Worm (Caenorhabditis elegans) whole organism, L1 larva: Measurements from ENCODE around the gene rabr-1.

Experiments
- C04F5.9 ChIP-seq: sonication (generic microtip); optimal IDR thresholded peaks from 2 replicates; lab custom pipeline; 2016; ENCODE audit warnings: missing genetic modification characterization, missing compliant biosample characterization
- aha-1 ChIP-seq: fragments of 150-350 bp; optimal IDR thresholded peaks from 2 replicates; lab custom pipeline; 2014; ENCODE audit warnings: missing biosample characterization, missing genetic modification characterization
- alr-1 ChIP-seq: fragments of 200-800 bp; sonication (Bioruptor generic); optimal IDR thresholded peaks from 2 replicates; lab custom pipeline; 2018; ENCODE audit warnings: borderline replicate concordance, mild to moderate bottlenecking, missing genetic modification characterization, missing compliant biosample characterization
- ceh-63 ChIP-seq: fragments of 200-800 bp; sonication (Bioruptor generic); optimal IDR thresholded peaks from 2 replicates; lab custom pipeline; 2018; ENCODE audit warnings: mild to moderate bottlenecking, missing genetic modification characterization, missing compliant biosample characterization
- ceh-8 ChIP-seq: fragments of 200-800 bp; sonication (Bioruptor generic); optimal IDR thresholded peaks from 2 replicates; lab custom pipeline; 2018; ENCODE audit warnings: mild to moderate bottlenecking, missing genetic modification characterization, moderate library complexity, missing compliant biosample characterization
- ceh-82 ChIP-seq, 3 experiments: fragments of 150-350 bp in 1 of 3; sonication (generic microtip) in 2 of 3; optimal IDR thresholded peaks; 2 replicates each; lab custom pipeline; 2014 to 2017; ENCODE audit warnings: missing biosample characterization in 3 of 3, missing genetic modification characterization in 3 of 3
- ceh-88 ChIP-seq: fragments of 200-800 bp; sonication (Bioruptor generic); IDR thresholded peaks from 2 replicates; pipeline ENCODE4 v1.3.6; 2022; ENCODE audit warnings: missing genetic modification characterization, missing compliant biosample characterization
- ceh-90 ChIP-seq: sonication (generic microtip); optimal IDR thresholded peaks from 2 replicates; lab custom pipeline; 2016; ENCODE audit warnings: missing genetic modification characterization, missing compliant biosample characterization
- ces-1 ChIP-seq: fragments of 150-350 bp; optimal IDR thresholded peaks from 2 replicates; lab custom pipeline; 2014; ENCODE audit warnings: missing biosample characterization, missing genetic modification reagents, missing genetic modification characterization
- dsc-1 ChIP-seq: sonication (generic microtip); optimal IDR thresholded peaks from 2 replicates; lab custom pipeline; 2016; ENCODE audit warnings: mild to moderate bottlenecking, missing genetic modification characterization, missing compliant biosample characterization
- efl-1 ChIP-seq, 4 experiments: fragments of 150-350 bp; optimal IDR thresholded peaks in 3 of 4; peaks in 1 of 4; 1 replicate in 1 of 4; 2 replicates in 3 of 4; lab custom pipeline; 2014; ENCODE audit warnings: missing biosample characterization in 2 of 4, missing genetic modification characterization in 2 of 4, missing genetic modification reagents in 2 of 4
- egl-13 ChIP-seq: sonication (generic microtip); optimal IDR thresholded peaks from 2 replicates; lab custom pipeline; 2016; ENCODE audit warnings: missing genotype, missing genetic modification reagents, missing genetic modification characterization, missing compliant biosample characterization
- egl-27 ChIP-seq, 2 experiments: fragments of 150-350 bp in 1 of 2; sonication (generic microtip); optimal IDR thresholded peaks; 3 replicates each; lab custom pipeline; 2017 to 2018; ENCODE audit warnings: missing biosample characterization in 2 of 2, missing genetic modification characterization in 2 of 2, missing genetic modification reagents in 2 of 2
- elt-2 ChIP-seq: sonication (generic microtip); optimal IDR thresholded peaks from 2 replicates; lab custom pipeline; 2016; ENCODE audit warnings: missing genetic modification characterization, mild to moderate bottlenecking, inconsistent platforms, missing compliant biosample characterization, missing genetic modification reagents
- elt-3 ChIP-seq, 6 experiments: fragments of 150-350 bp in 1 of 6; sonication (generic microtip); optimal IDR thresholded peaks; 2 replicates each; lab custom pipeline; 2017 to 2018; ENCODE audit warnings: missing biosample characterization in 6 of 6, missing genetic modification characterization in 6 of 6, inconsistent platforms in 1 of 6
- fkh-10 ChIP-seq: sonication (generic microtip); optimal IDR thresholded peaks from 2 replicates; lab custom pipeline; 2017; ENCODE audit warnings: missing biosample characterization, missing genetic modification reagents, missing genetic modification characterization
- fkh-8 ChIP-seq: sonication (generic microtip); optimal IDR thresholded peaks from 2 replicates; lab custom pipeline; 2016; ENCODE audit warnings: mild to moderate bottlenecking, missing genetic modification characterization, missing compliant biosample characterization
- fos-1 ChIP-seq: fragments of 150-350 bp; optimal IDR thresholded peaks from 2 replicates; lab custom pipeline; 2014; ENCODE audit warnings: missing biosample characterization, missing genetic modification characterization
- grh-1 ChIP-seq: fragments of 200-800 bp; sonication (Bioruptor generic); IDR thresholded peaks from 2 replicates; pipeline ENCODE4 v1.3.6; 2022; ENCODE audit warnings: missing genetic modification reagents, missing genetic modification characterization, missing compliant biosample characterization
- hlh-17 ChIP-seq: fragments of 200-800 bp; sonication (Bioruptor generic); optimal IDR thresholded peaks from 2 replicates; lab custom pipeline; 2018; ENCODE audit warnings: missing genetic modification characterization, mild to moderate bottlenecking, missing compliant biosample characterization, moderate library complexity, borderline replicate concordance
- hpl-2 ChIP-seq: fragments of 150-350 bp; optimal IDR thresholded peaks from 2 replicates; lab custom pipeline; 2014; ENCODE audit warnings: missing biosample characterization, missing genetic modification reagents, missing genetic modification characterization
- irx-1 ChIP-seq: sonication (generic microtip); optimal IDR thresholded peaks from 2 replicates; lab custom pipeline; 2016; ENCODE audit warnings: missing genetic modification characterization, missing compliant biosample characterization
- lin-13 ChIP-seq: fragments of 150-350 bp; optimal IDR thresholded peaks from 2 replicates; lab custom pipeline; 2014; ENCODE audit warnings: missing biosample characterization, missing genetic modification reagents, missing genetic modification characterization
- lin-14 ChIP-seq: fragments of 200-800 bp; sonication (Bioruptor generic); optimal IDR thresholded peaks from 2 replicates; lab custom pipeline; 2018; ENCODE audit warnings: mild to moderate bottlenecking, missing genetic modification characterization, moderate library complexity, missing compliant biosample characterization
- lin-15B ChIP-seq: fragments of 150-350 bp; sonication (generic microtip); optimal IDR thresholded peaks from 3 replicates; lab custom pipeline; 2014; ENCODE audit warnings: missing biosample characterization, missing genetic modification characterization
- lin-35 ChIP-seq, 2 experiments: fragments of 150-350 bp; optimal IDR thresholded peaks; 2 replicates each; lab custom pipeline; 2014; ENCODE audit warnings: missing biosample characterization in 2 of 2, missing genetic modification characterization in 2 of 2, missing genetic modification reagents in 2 of 2
- lin-39 ChIP-seq: fragments of 150-350 bp; optimal IDR thresholded peaks from 2 replicates; lab custom pipeline; 2014; ENCODE audit warnings: missing biosample characterization, missing genetic modification reagents, missing genetic modification characterization
- lir-3 ChIP-seq: sonication (generic microtip); optimal IDR thresholded peaks from 2 replicates; lab custom pipeline; 2016; ENCODE audit warnings: mild to moderate bottlenecking, missing genetic modification characterization, moderate library complexity, missing compliant biosample characterization; ENCODE audit not compliant: poor library complexity
- mab-9 ChIP-seq: fragments of 200-800 bp; sonication (Bioruptor generic); IDR thresholded peaks from 2 replicates; pipeline ENCODE4 v1.3.6; 2022; ENCODE audit warnings: missing genetic modification reagents, missing genetic modification characterization, missing compliant biosample characterization
- nhr-12 ChIP-seq: sonication (generic microtip); optimal IDR thresholded peaks from 2 replicates; lab custom pipeline; 2017; ENCODE audit warnings: missing biosample characterization, missing genetic modification characterization
- nhr-20 ChIP-seq: sonication (generic microtip); optimal IDR thresholded peaks from 2 replicates; lab custom pipeline; 2016; ENCODE audit warnings: mild to moderate bottlenecking, missing genetic modification characterization, missing compliant biosample characterization
- nhr-237 ChIP-seq: fragments of 150-350 bp; optimal IDR thresholded peaks from 2 replicates; lab custom pipeline; 2014; ENCODE audit warnings: missing biosample characterization, missing genetic modification characterization
- nhr-28 ChIP-seq: fragments of 150-350 bp; optimal IDR thresholded peaks from 2 replicates; lab custom pipeline; 2014; ENCODE audit warnings: missing biosample characterization, missing genetic modification characterization
- nhr-47 ChIP-seq: sonication (generic microtip); optimal IDR thresholded peaks from 2 replicates; lab custom pipeline; 2016; ENCODE audit warnings: mild to moderate bottlenecking, missing genetic modification characterization, moderate library complexity, missing compliant biosample characterization
- nhr-85 ChIP-seq: sonication (generic microtip); peaks from one replicate; lab custom pipeline; 2016; ENCODE audit warnings: missing genetic modification characterization, inconsistent platforms, missing compliant biosample characterization
- nhr-90 ChIP-seq: sonication (generic microtip); optimal IDR thresholded peaks from 2 replicates; lab custom pipeline; 2016; ENCODE audit warnings: mild to moderate bottlenecking, missing genetic modification characterization, missing compliant biosample characterization; ENCODE audit not compliant: poor library complexity
- pag-3 ChIP-seq: sonication (generic microtip); optimal IDR thresholded peaks from 2 replicates; lab custom pipeline; 2017; ENCODE audit warnings: missing genetic modification characterization, mild to moderate bottlenecking, missing compliant biosample characterization, antibody characterized with exemption, borderline replicate concordance; ENCODE audit not compliant: insufficient read depth
- pax-3 ChIP-seq: fragments of 200-800 bp; sonication (Bioruptor generic); optimal IDR thresholded peaks from 2 replicates; lab custom pipeline; 2018; ENCODE audit warnings: mild to moderate bottlenecking, missing genetic modification characterization, moderate library complexity, missing compliant biosample characterization
- pqm-1 ChIP-seq: sonication (generic microtip); optimal IDR thresholded peaks from 3 replicates; lab custom pipeline; 2017; ENCODE audit warnings: missing biosample characterization, missing genetic modification characterization
- skn-1 ChIP-seq: fragments of 150-350 bp; optimal IDR thresholded peaks from 2 replicates; lab custom pipeline; 2014; ENCODE audit warnings: missing biosample characterization, missing genetic modification characterization
- sox-4 ChIP-seq: sonication (generic microtip); optimal IDR thresholded peaks from 2 replicates; lab custom pipeline; 2016; ENCODE audit warnings: missing genetic modification characterization, missing compliant biosample characterization
- sup-37 ChIP-seq: fragments of 200-800 bp; sonication (Bioruptor generic); optimal IDR thresholded peaks from 2 replicates; lab custom pipeline; 2018; ENCODE audit warnings: mild to moderate bottlenecking, missing genetic modification characterization, missing compliant biosample characterization
- swsn-7 ChIP-seq: sonication (generic microtip); optimal IDR thresholded peaks from 2 replicates; lab custom pipeline; 2016; ENCODE audit warnings: missing genetic modification characterization, missing compliant biosample characterization
- tlp-1 ChIP-seq: fragments of 150-350 bp; optimal IDR thresholded peaks from 2 replicates; lab custom pipeline; 2014; ENCODE audit warnings: missing biosample characterization, missing genetic modification characterization
- unc-130 ChIP-seq: fragments of 150-350 bp; optimal IDR thresholded peaks from 2 replicates; lab custom pipeline; 2017; ENCODE audit warnings: missing biosample characterization, missing genetic modification characterization, inconsistent platforms
- unc-30 ChIP-seq: sonication (generic microtip); optimal IDR thresholded peaks from 2 replicates; lab custom pipeline; 2017; ENCODE audit warnings: missing biosample characterization, missing genetic modification characterization
- unc-62 ChIP-seq: fragments of 150-350 bp; optimal IDR thresholded peaks from 2 replicates; lab custom pipeline; 2014; ENCODE audit warnings: missing biosample characterization, missing genetic modification reagents, missing genetic modification characterization
- unc-86 ChIP-seq: sonication (generic microtip); optimal IDR thresholded peaks from 2 replicates; lab custom pipeline; 2016; ENCODE audit warnings: missing genetic modification characterization, missing compliant biosample characterization
- xbp-1 ChIP-seq: sonication (generic microtip); optimal IDR thresholded peaks from 2 replicates; lab custom pipeline; 2016; ENCODE audit warnings: missing genetic modification characterization, missing compliant biosample characterization
- zag-1 ChIP-seq: fragments of 150-350 bp; optimal IDR thresholded peaks from 2 replicates; lab custom pipeline; 2014; ENCODE audit warnings: missing biosample characterization, missing genetic modification characterization
- zip-4 ChIP-seq: fragments of 200-800 bp; sonication (Bioruptor generic); optimal IDR thresholded peaks from 2 replicates; lab custom pipeline; 2018; ENCODE audit warnings: mild to moderate bottlenecking, missing genetic modification characterization, moderate library complexity, missing compliant biosample characterization
- ztf-4 ChIP-seq: fragments of 150-350 bp; optimal IDR thresholded peaks from 2 replicates; lab custom pipeline; 2014; ENCODE audit warnings: missing biosample characterization, missing genetic modification characterization

Gene rabr-1

DNA sequence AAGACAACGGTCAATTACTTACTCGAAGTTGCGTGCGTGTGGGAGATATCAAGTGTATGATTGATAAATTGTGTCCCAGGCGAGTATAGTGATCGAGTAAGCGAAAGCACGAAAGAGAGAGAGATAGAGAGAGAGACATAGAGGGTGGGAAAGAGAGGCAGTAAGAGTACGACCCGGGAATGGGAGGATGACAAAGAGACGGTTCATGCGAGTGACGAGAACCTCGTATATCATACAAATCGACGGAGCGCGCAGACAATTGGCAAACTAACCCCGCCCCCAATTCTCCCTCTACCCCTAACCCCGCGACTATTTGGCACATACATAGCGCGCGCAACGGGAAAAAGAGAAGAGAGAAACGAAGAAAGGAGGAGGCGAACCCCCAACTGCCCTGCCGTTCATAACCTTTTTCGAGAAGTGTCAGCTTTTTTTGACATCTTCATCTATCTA, at the start of gene rabr-1:
rabr-1 (plus strand) TSS at position 316 of the 450 bp plus-strand sequence.
- TF ChIP-seq lin-35 (GFP tag; optimal IDR thresholded peaks at IDR 0.05; lab: Kevin White, UChicago) (peak; percentile 45 to 46), lir-3 (tag; lab: Kevin White, UChicago) (peak; percentile 17), nhr-12 (no peak), ceh-82 (tag; optimal IDR thresholded peaks at IDR 0.05; lab: Kevin White, UChicago) (peak in 1 of 3 experiments; percentile 6), C04F5.9 (tag; lab: Kevin White, UChicago) (no peak), mab-9 (GFP tag; lab: Robert Waterston, UW) (no peak), efl-1 (optimal IDR thresholded peaks at IDR 0.05; lab: Kevin White, UChicago) (peak in 1 of 2 experiments; percentile 33), efl-1 (GFP tag; optimal IDR thresholded peaks at IDR 0.05 in 1 of 2; lab: Kevin White, UChicago) (no peak), alr-1 (tag; lab: Kevin White, UChicago) (no peak), fkh-8 (tag; lab: Kevin White, UChicago) (no peak), nhr-237 (no peak), dsc-1 (tag; lab: Kevin White, UChicago) (no peak), elt-2 (tag; lab: Kevin White, UChicago) (no peak), fos-1 (no peak), grh-1 (GFP tag; lab: Robert Waterston, UW) (peak; percentile 47), ceh-8 (no peak), ces-1 (GFP tag; lab: Kevin White, UChicago) (no peak), ceh-90 (tag; lab: Kevin White, UChicago) (no peak), tlp-1 (tag; lab: Kevin White, UChicago) (no peak), fkh-10 (GFP tag; lab: Kevin White, UChicago) (no peak), hpl-2 (GFP tag; lab: Kevin White, UChicago) (no peak), nhr-47 (tag; lab: Kevin White, UChicago) (peak; percentile 43), egl-27 (tag; optimal IDR thresholded peaks at IDR 0.05; lab: Kevin White, UChicago) (no peak), ceh-88 (no peak), nhr-20 (tag; lab: Kevin White, UChicago) (peak; percentile 73), aha-1 (no peak), sup-37 (GFP tag; lab: Kevin White, UChicago) (no peak), elt-3 (tag; optimal IDR thresholded peaks at IDR 0.05; lab: Kevin White, UChicago) (peak in 4 of 6 experiments; percentile 47 to 85 (median 62)), zag-1 (tag; lab: Kevin White, UChicago) (no peak), pag-3 (tag; lab: Kevin White, UChicago) (no peak), unc-62 (GFP tag; lab: Kevin White, UChicago) (no peak), ceh-63 (no peak), nhr-85 (tag; lab: Kevin White, UChicago) (peak; percentile 97), pqm-1 (tag; lab: Kevin White, UChicago) (no peak), lin-39 (tag; lab: Kevin White, UChicago) (no peak), unc-130 (tag; lab: Kevin White, UChicago) (peak; percentile 69), nhr-28 (tag; lab: Kevin White, UChicago) (no peak), egl-13 (tag; lab: Kevin White, UChicago) (no peak), lin-14 (GFP tag; lab: Kevin White, UChicago) (peak; percentile 91), xbp-1 (tag; lab: Kevin White, UChicago) (no peak), swsn-7 (tag; lab: Kevin White, UChicago) (peak; percentile 18), nhr-90 (tag; lab: Kevin White, UChicago) (peak; percentile 46), hlh-17 (GFP tag; lab: Kevin White, UChicago) (no peak), lin-13 (GFP tag; lab: Kevin White, UChicago) (no peak), zip-4 (GFP tag; lab: Kevin White, UChicago) (no peak), sox-4 (tag; lab: Kevin White, UChicago) (no peak), skn-1 (tag; lab: Kevin White, UChicago) (peak; percentile 97), pax-3 (tag; lab: Kevin White, UChicago) (no peak), lin-15B (no peak), unc-30 (tag; lab: Kevin White, UChicago) (no peak), irx-1 (peak; percentile 54), unc-86 (tag; lab: Kevin White, UChicago) (no peak), ztf-4 (tag; lab: Kevin White, UChicago) (no peak)
